Worm (Caenorhabditis elegans) whole organism, mixed stage, embryonic: Measurements from ENCODE around the gene Y45G5AM.6.

Source experiments
- M03D4.4 ChIP-seq: sonication (generic microtip); optimal IDR thresholded peaks from 2 replicates; lab custom pipeline; 2017; ENCODE audit warnings: mild to moderate bottlenecking, missing genetic modification characterization, missing compliant biosample characterization
- blmp-1 ChIP-seq: fragments of 150-350 bp; optimal IDR thresholded peaks from 2 replicates; lab custom pipeline; 2014; ENCODE audit warnings: missing biosample characterization, missing genetic modification characterization
- ceh-39 ChIP-seq: fragments of 150-350 bp; optimal IDR thresholded peaks from 2 replicates; lab custom pipeline; 2014; ENCODE audit warnings: missing biosample characterization, missing genetic modification characterization
- ceh-43 ChIP-seq: fragments of 200-800 bp; sonication (Bioruptor generic); optimal IDR thresholded peaks from 2 replicates; lab custom pipeline; 2018; ENCODE audit warnings: mild to moderate bottlenecking, missing genetic modification characterization, moderate library complexity, missing compliant biosample characterization
- lin-13 ChIP-seq: fragments of 150-350 bp; optimal IDR thresholded peaks from 2 replicates; lab custom pipeline; 2014; ENCODE audit warnings: missing biosample characterization, missing genetic modification characterization
- lsy-2 ChIP-seq: fragments of 150-350 bp; optimal IDR thresholded peaks from 2 replicates; lab custom pipeline; 2014; ENCODE audit warnings: missing biosample characterization, missing genetic modification characterization
- mep-1 ChIP-seq: fragments of 150-350 bp; optimal IDR thresholded peaks from 2 replicates; lab custom pipeline; 2017; ENCODE audit warnings: missing biosample characterization, missing genetic modification reagents, missing genetic modification characterization, inconsistent platforms
- mls-2 ChIP-seq: sonication (generic microtip); optimal IDR thresholded peaks from 2 replicates; lab custom pipeline; 2016; ENCODE audit warnings: mild to moderate bottlenecking, missing genetic modification characterization, moderate library complexity, missing compliant biosample characterization
- nhr-237 ChIP-seq: fragments of 150-350 bp; optimal IDR thresholded peaks from 2 replicates; lab custom pipeline; 2014; ENCODE audit warnings: missing biosample characterization, missing genetic modification characterization
- snpc-4 ChIP-seq: fragments of 150-350 bp; optimal IDR thresholded peaks from 2 replicates; lab custom pipeline; 2014; ENCODE audit warnings: missing biosample characterization, missing genetic modification characterization
- unc-120 ChIP-seq: sonication (generic microtip); optimal IDR thresholded peaks from 2 replicates; lab custom pipeline; 2017; ENCODE audit warnings: missing genetic modification characterization, missing compliant biosample characterization; ENCODE audit not compliant: poor library complexity, severe bottlenecking
- unc-39 ChIP-seq: fragments of 150-350 bp; optimal IDR thresholded peaks from 2 replicates; lab custom pipeline; 2014; ENCODE audit warnings: missing biosample characterization, missing genetic modification characterization
- unc-62 ChIP-seq: fragments of 150-350 bp; optimal IDR thresholded peaks from 2 replicates; lab custom pipeline; 2014; ENCODE audit warnings: missing biosample characterization, missing genetic modification reagents, missing genetic modification characterization
- ztf-11 ChIP-seq: fragments of 150-350 bp; optimal IDR thresholded peaks from 2 replicates; lab custom pipeline; 2014; ENCODE audit warnings: missing biosample characterization, missing genetic modification characterization

DNA sequence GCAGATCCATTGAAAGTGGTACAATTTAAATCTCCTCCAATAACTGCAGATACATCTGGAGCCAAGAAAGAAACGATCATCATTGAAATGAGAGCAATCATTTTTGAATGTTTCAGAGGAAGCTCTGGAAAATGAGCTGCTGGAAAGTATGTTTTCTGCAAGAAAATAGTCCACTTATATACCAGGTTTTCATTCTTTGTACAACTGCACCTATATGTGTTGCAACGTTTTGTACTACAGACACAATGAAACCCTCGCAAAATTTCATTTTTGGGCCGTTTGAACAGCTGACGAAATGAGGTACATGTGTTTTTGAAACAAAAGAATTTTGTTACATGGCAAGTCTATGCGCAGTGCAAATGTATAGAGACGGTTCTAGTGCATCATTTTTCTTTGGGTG, 33.8 kb downstream of the Y45G5AM.6 start, which contains the start of gene T05B4.9:
- TF ChIP-seq unc-62 = no peak
- no peak for TF ChIP-seq M03D4.4
- TF ChIP-seq snpc-4 (tag; lab: Kevin White, UChicago) = no peak
- no peak for TF ChIP-seq ztf-11 (tag; lab: Kevin White, UChicago)
- TF ChIP-seq nhr-237 (tag; lab: Kevin White, UChicago) = no peak
- TF ChIP-seq unc-39 (tag; lab: Kevin White, UChicago) = no peak
- no peak for TF ChIP-seq lin-13 (tag; lab: Kevin White, UChicago)
- TF ChIP-seq blmp-1 (tag; lab: Kevin White, UChicago) = no peak
- no peak for TF ChIP-seq lsy-2 (tag; lab: Kevin White, UChicago)
- no peak for TF ChIP-seq ceh-43
- TF ChIP-seq mep-1 = no peak
- TF ChIP-seq unc-120 (tag; lab: Kevin White, UChicago) = no peak
- TF ChIP-seq ceh-39 (tag; lab: Kevin White, UChicago) = no peak
- no peak for TF ChIP-seq mls-2
